Fruit fly (Drosophila melanogaster) whole organism, embryonic: Measurements from ENCODE around the gene HP5.

ENCODE experiments used
- Abd-B ChIP-seq: fragments of 200-800 bp; sonication (Bioruptor generic); optimal IDR thresholded peaks from 2 replicates; lab custom pipeline; 2018; ENCODE audit warnings: missing biosample characterization, mild to moderate bottlenecking, missing genetic modification characterization, moderate library complexity
- Ada2b ChIP-seq: fragments of 200-800 bp; sonication (Bioruptor generic); IDR thresholded peaks from 2 replicates; pipeline ENCODE4 v1.3.6; 2022; ENCODE audit warnings: missing biosample characterization, missing genetic modification characterization
- Awh ChIP-seq: fragments of 200-800 bp; sonication (Bioruptor generic); IDR thresholded peaks from 2 replicates; pipeline ENCODE4, ENCODE4 v1.3.6; 2022; ENCODE audit warnings: missing biosample characterization, missing genetic modification characterization
- Bgb ChIP-seq: fragments of 200-800 bp; sonication (Bioruptor generic); IDR thresholded peaks from 2 replicates; pipeline ENCODE4 v1.3.6; 2022; ENCODE audit warnings: missing biosample characterization, missing genetic modification characterization; ENCODE audit not compliant: partially characterized antibody
- CG10147 ChIP-seq: fragments of 200-800 bp; sonication (Bioruptor generic); optimal IDR thresholded peaks from 2 replicates; lab custom pipeline; 2019; ENCODE audit warnings: missing biosample characterization, mild to moderate bottlenecking, missing genetic modification characterization, moderate library complexity
- CG10979 ChIP-seq: fragments of 200-800 bp; sonication (Bioruptor generic); optimal IDR thresholded peaks from 2 replicates; lab custom pipeline; 2018; ENCODE audit warnings: missing biosample characterization, mild to moderate bottlenecking, missing genetic modification characterization, moderate library complexity
- CG12104 ChIP-seq: fragments of 200-800 bp; sonication (Bioruptor generic); optimal IDR thresholded peaks from 3 replicates; lab custom pipeline; 2016; ENCODE audit warnings: missing biosample characterization, missing genetic modification characterization
- CG13123 ChIP-seq: fragments of 200-800 bp; sonication (Bioruptor generic); optimal IDR thresholded peaks from 2 replicates; lab custom pipeline; 2016; ENCODE audit warnings: missing biosample characterization, missing genetic modification characterization
- CG14050 ChIP-seq: fragments of 200-800 bp; sonication (Bioruptor generic); IDR thresholded peaks from 3 replicates; pipeline ENCODE4 v1.3.6; 2022; ENCODE audit warnings: missing biosample characterization, missing genetic modification characterization
- CG14860 ChIP-seq: fragments of 200-800 bp; sonication (Bioruptor generic); IDR thresholded peaks from 3 replicates; pipeline ENCODE4 v1.3.6; 2022; ENCODE audit warnings: missing biosample characterization, missing genetic modification characterization; ENCODE audit not compliant: partially characterized antibody
- CG30020 ChIP-seq: fragments of 200-800 bp; optimal IDR thresholded peaks from 2 replicates; lab custom pipeline; 2019; ENCODE audit warnings: missing biosample characterization, mild to moderate bottlenecking, missing genetic modification characterization, moderate library complexity
- CG32532 ChIP-seq: fragments of 200-800 bp; sonication (Bioruptor generic); IDR thresholded peaks from 2 replicates; pipeline ENCODE4 v1.3.6; 2022; ENCODE audit warnings: missing biosample characterization, missing genetic modification characterization
- CG32772 ChIP-seq: fragments of 200-800 bp; sonication (Bioruptor generic); IDR thresholded peaks from 2 replicates; pipeline ENCODE4 v1.3.6; 2022; ENCODE audit warnings: missing biosample characterization, missing genetic modification characterization
- CG3838 ChIP-seq: fragments of 200-800 bp; sonication (Bioruptor generic); optimal IDR thresholded peaks from 3 replicates; lab custom pipeline; 2016; ENCODE audit warnings: missing biosample characterization, missing genetic modification characterization
- CG4328 ChIP-seq: fragments of 200-800 bp; sonication (Bioruptor generic); optimal IDR thresholded peaks from 3 replicates; lab custom pipeline; 2017; ENCODE audit warnings: missing biosample characterization, missing genetic modification reagents, missing genetic modification characterization
- CG4854 ChIP-seq: fragments of 200-800 bp; sonication (Bioruptor generic); optimal IDR thresholded peaks from 2 replicates; lab custom pipeline; 2016; ENCODE audit warnings: missing biosample characterization, missing genetic modification characterization, inconsistent platforms
- CG6254 ChIP-seq: fragments of 200-800 bp; sonication (Bioruptor generic); optimal IDR thresholded peaks from 3 replicates; lab custom pipeline; 2017; ENCODE audit warnings: mild to moderate bottlenecking, missing biosample characterization, missing genetic modification reagents, missing genetic modification characterization
- D19B ChIP-seq: fragments of 200-800 bp; sonication (Bioruptor generic); optimal IDR thresholded peaks from 2 replicates; lab custom pipeline; 2017; ENCODE audit warnings: missing biosample characterization, mild to moderate bottlenecking, missing genetic modification characterization
- E2f2 ChIP-seq: fragments of 200-800 bp; sonication (Bioruptor generic); IDR thresholded peaks from 2 replicates; pipeline ENCODE4 v1.3.6; 2022; ENCODE audit warnings: missing biosample characterization, missing genetic modification characterization
- HLH54F ChIP-seq: fragments of 200-800 bp; sonication (Bioruptor generic); optimal IDR thresholded peaks from 3 replicates; lab custom pipeline; 2016; ENCODE audit warnings: missing biosample characterization, missing genetic modification characterization
- Lhr ChIP-seq: fragments of 200-800 bp; sonication (Bioruptor generic); optimal IDR thresholded peaks from 3 replicates; lab custom pipeline; 2017; ENCODE audit warnings: mild to moderate bottlenecking, missing biosample characterization, missing genetic modification reagents, missing genetic modification characterization
- Max ChIP-seq: fragments of 200-800 bp; sonication (Bioruptor generic); optimal IDR thresholded peaks from 2 replicates; lab custom pipeline; 2016; ENCODE audit warnings: missing biosample characterization, mild to moderate bottlenecking, missing genetic modification characterization
- Myb ChIP-seq: fragments of 200-800 bp; sonication (Bioruptor generic); optimal IDR thresholded peaks from 2 replicates; lab custom pipeline; 2016; ENCODE audit warnings: missing biosample characterization, missing genetic modification characterization
- NfI ChIP-seq: fragments of 200-800 bp; sonication (Bioruptor generic); optimal IDR thresholded peaks from 3 replicates; lab custom pipeline; 2018; ENCODE audit warnings: missing biosample characterization, mild to moderate bottlenecking, missing genetic modification characterization, moderate library complexity
- Ptx1 ChIP-seq: fragments of 200-800 bp; sonication (Bioruptor generic); IDR thresholded peaks from 2 replicates; pipeline ENCODE4 v1.3.6; 2022; ENCODE audit warnings: missing biosample characterization, missing genetic modification characterization
- Sox102F ChIP-seq: fragments of 200-800 bp; sonication (Bioruptor generic); optimal IDR thresholded peaks from 2 replicates; lab custom pipeline; 2018; ENCODE audit warnings: missing biosample characterization, mild to moderate bottlenecking, missing genetic modification characterization, moderate library complexity
- Sry-β ChIP-seq: fragments of 200-800 bp; sonication (Bioruptor generic); optimal IDR thresholded peaks from 2 replicates; lab custom pipeline; 2018; ENCODE audit warnings: missing biosample characterization, mild to moderate bottlenecking, missing genetic modification characterization, moderate library complexity
- Taf1 ChIP-seq: fragments of 200-800 bp; sonication (Bioruptor generic); IDR thresholded peaks from 2 replicates; pipeline ENCODE4 v1.3.6; 2022; ENCODE audit warnings: missing biosample characterization, missing genetic modification characterization
- Vsx1 ChIP-seq: fragments of 200-800 bp; sonication (Bioruptor generic); optimal IDR thresholded peaks from 2 replicates; lab custom pipeline; 2017; ENCODE audit warnings: missing biosample characterization, mild to moderate bottlenecking, missing genetic modification characterization, missing genetic modification reagents
- ac ChIP-seq: fragments of 200-800 bp; sonication (Bioruptor generic); optimal IDR thresholded peaks from 3 replicates; lab custom pipeline; 2017; ENCODE audit warnings: missing biosample characterization, mild to moderate bottlenecking, missing genetic modification characterization
- aop ChIP-seq: fragments of 200-800 bp; sonication (Bioruptor generic); IDR thresholded peaks from 2 replicates; pipeline ENCODE4 v1.3.6; 2022; ENCODE audit warnings: missing biosample characterization, missing genetic modification characterization
- cwo ChIP-seq: fragments of 200-800 bp; sonication (Bioruptor generic); optimal IDR thresholded peaks from 3 replicates; lab custom pipeline; 2017; ENCODE audit warnings: missing biosample characterization, missing genetic modification characterization, mild to moderate bottlenecking, moderate library complexity, missing genetic modification reagents
- da ChIP-seq: fragments of 200-800 bp; sonication (Bioruptor generic); optimal IDR thresholded peaks from 2 replicates; lab custom pipeline; 2016; ENCODE audit warnings: missing biosample characterization, missing genetic modification characterization
- dimm ChIP-seq: fragments of 200-800 bp; sonication (Bioruptor generic); IDR thresholded peaks from 2 replicates; pipeline ENCODE4 v1.3.6; 2022; ENCODE audit warnings: missing biosample characterization, missing genetic modification characterization
- en ChIP-seq: fragments of 200-800 bp; sonication (Bioruptor generic); optimal IDR thresholded peaks from 2 replicates; lab custom pipeline; 2016; ENCODE audit warnings: missing biosample characterization, missing genetic modification characterization
- insv ChIP-seq, 2 experiments: fragments of 200-800 bp; sonication (Bioruptor generic); optimal IDR thresholded peaks; 3 replicates each; lab custom pipeline; 2016 to 2018; ENCODE audit warnings: missing biosample characterization in 2 of 2, missing genetic modification characterization in 2 of 2
- kah ChIP-seq: fragments of 200-800 bp; sonication (Bioruptor generic); optimal IDR thresholded peaks from 2 replicates; lab custom pipeline; 2018; ENCODE audit warnings: missing biosample characterization, mild to moderate bottlenecking, missing genetic modification characterization
- lmd ChIP-seq: fragments of 200-800 bp; sonication (Bioruptor generic); IDR thresholded peaks from 2 replicates; pipeline ENCODE4 v1.3.6; 2022; ENCODE audit warnings: missing biosample characterization, missing genetic modification characterization
- lov ChIP-seq, 2 experiments: fragments of 200-800 bp in 1 of 2; fragments of >200 bp in 1 of 2; sonication (Bioruptor generic) in 1 of 2; IDR thresholded peaks in 1 of 2; optimal IDR thresholded peaks in 1 of 2; 2 replicates in 1 of 2; 3 replicates in 1 of 2; pipeline versions ENCODE4 v1.3.6 to Lab custom; 2017 to 2022; ENCODE audit warnings: missing biosample characterization in 1 of 2, missing genetic modification characterization in 1 of 2
- otp ChIP-seq: fragments of 200-800 bp; sonication (Bioruptor generic); IDR thresholded peaks from 3 replicates; pipeline ENCODE4, ENCODE4 v1.3.6; 2022; ENCODE audit warnings: missing biosample characterization, missing genetic modification characterization
- p53 ChIP-seq: fragments of 200-800 bp; sonication (Bioruptor generic); optimal IDR thresholded peaks from 2 replicates; lab custom pipeline; 2016; ENCODE audit warnings: missing biosample characterization, missing genetic modification characterization
- peb ChIP-seq: fragments of 200-800 bp; sonication (Bioruptor generic); IDR thresholded peaks from 2 replicates; pipeline ENCODE4 v1.3.6; 2022; ENCODE audit warnings: missing biosample characterization, missing genetic modification characterization
- phol ChIP-seq: fragments of 200-800 bp; sonication (Bioruptor generic); optimal IDR thresholded peaks from 3 replicates; lab custom pipeline; 2018; ENCODE audit warnings: missing biosample characterization, mild to moderate bottlenecking, missing genetic modification characterization, moderate library complexity
- sc ChIP-seq, 3 experiments: fragments of >200 bp in 2 of 3; fragments of 200-800 bp in 1 of 3; sonication (Bioruptor generic) in 1 of 3; optimal IDR thresholded peaks; 2 replicates in 2 of 3; 3 replicates in 1 of 3; lab custom pipeline; 2017; ENCODE audit warnings: mild to moderate bottlenecking in 1 of 3, missing biosample characterization in 1 of 3, missing genetic modification characterization in 1 of 3, missing genetic modification reagents in 1 of 3
- seq ChIP-seq: fragments of 200-800 bp; sonication (Bioruptor generic); IDR thresholded peaks from 2 replicates; pipeline ENCODE4 v1.3.6; 2022; ENCODE audit warnings: missing biosample characterization, missing genetic modification characterization
- so ChIP-seq: fragments of 200-800 bp; sonication (Bioruptor generic); IDR thresholded peaks from 3 replicates; pipeline ENCODE4 v1.3.6; 2022; ENCODE audit warnings: missing biosample characterization, missing genetic modification characterization
- stc ChIP-seq: fragments of 200-800 bp; sonication (Bioruptor generic); IDR thresholded peaks from 2 replicates; pipeline ENCODE4 v1.3.6; 2022; ENCODE audit warnings: missing biosample characterization, missing genetic modification characterization
- vfl ChIP-seq: fragments of 200-800 bp; sonication (Bioruptor generic); optimal IDR thresholded peaks from 2 replicates; lab custom pipeline; 2016; ENCODE audit warnings: missing biosample characterization, missing genetic modification characterization
- zfh1 ChIP-seq: fragments of 200-800 bp; sonication (Bioruptor generic); IDR thresholded peaks from 3 replicates; pipeline ENCODE4 v1.3.6; 2022; ENCODE audit warnings: missing biosample characterization, missing genetic modification characterization

The HP5 gene

dm6 chrX:11423277-11423717 is 31.3 kb upstream of the HP5 start (continued):
- peak; percentile 90 for TF ChIP-seq Ptx1
- no peak for TF ChIP-seq Bgb (GFP tag; lab: Robert Waterston, UW)
- TF ChIP-seq phol (tag; lab: Kevin White, UChicago), result peak; percentile 86
- peak; percentile 28 for TF ChIP-seq ac
- peak; percentile 85 for TF ChIP-seq stc (GFP tag; lab: Robert Waterston, UW)
- TF ChIP-seq sc (optimal IDR thresholded peaks at IDR 0.05; lab: Kevin White, UChicago), result no peak
- TF ChIP-seq sc (GFP tag; optimal IDR thresholded peaks at IDR 0.05; lab: Kevin White, UChicago), result peak; percentile 45
- peak; percentile 76 for TF ChIP-seq Awh
- TF ChIP-seq Sox102F (GFP tag; lab: Kevin White, UChicago), result peak; percentile 91
- TF ChIP-seq da (GFP tag; lab: Kevin White, UChicago), result peak; percentile 48
- TF ChIP-seq CG13123 (GFP tag; lab: Kevin White, UChicago), result peak; percentile 67
- TF ChIP-seq HLH54F (GFP tag; lab: Kevin White, UChicago), result peak; percentile 91
- peak; percentile 68 for TF ChIP-seq Taf1 (GFP tag; lab: Robert Waterston, UW)
- TF ChIP-seq p53, result peak; percentile 62
- peak; percentile 53; the same call in 1 of the 2 replicates for TF ChIP-seq peb (GFP tag; lab: Robert Waterston, UW)
- TF ChIP-seq CG6254 (GFP tag; lab: Kevin White, UChicago), result peak; percentile 51
- peak; percentile 81 for TF ChIP-seq D19B (GFP tag; lab: Kevin White, UChicago)
- peak; percentile 92 for TF ChIP-seq Ada2b (GFP tag; lab: Robert Waterston, UW)
- TF ChIP-seq CG3838 (GFP tag; lab: Kevin White, UChicago), result peak; percentile 50
- peak; percentile 68 for TF ChIP-seq dimm (GFP tag; lab: Robert Waterston, UW)
- TF ChIP-seq E2f2 (GFP tag; lab: Robert Waterston, UW), result peak; percentile 68
- peak; percentile 91 for TF ChIP-seq so (GFP tag; lab: Robert Waterston, UW)
- TF ChIP-seq lov (optimal IDR thresholded peaks at IDR 0.05; lab: Kevin White, UChicago), result no peak
- peak; percentile 82; the same call in 2 of the 3 replicates for TF ChIP-seq lov (GFP tag; IDR thresholded peaks at IDR 0.05; lab: Robert Waterston, UW)
- peak; percentile 89 for TF ChIP-seq CG10147 (GFP tag; lab: Kevin White, UChicago)
- peak; percentile 87 for TF ChIP-seq CG14050 (GFP tag; lab: Robert Waterston, UW)
- TF ChIP-seq CG4854 (GFP tag; lab: Kevin White, UChicago), result peak; percentile 89
- peak; percentile 82 for TF ChIP-seq vfl (GFP tag; lab: Kevin White, UChicago)
- peak; percentile 79 for TF ChIP-seq Myb (GFP tag; lab: Kevin White, UChicago)
- TF ChIP-seq lmd (GFP tag; lab: Robert Waterston, UW), result peak; percentile 92
- peak; percentile 89 for TF ChIP-seq cwo (GFP tag; lab: Kevin White, UChicago)
- TF ChIP-seq CG30020, result peak; percentile 10
- peak; percentile 26 for TF ChIP-seq Lhr (GFP tag; lab: Kevin White, UChicago)
- peak; percentile 73 for TF ChIP-seq CG10979 (tag; lab: Kevin White, UChicago)
- peak; percentile 1 to 70 for TF ChIP-seq insv (GFP tag; optimal IDR thresholded peaks at IDR 0.05; lab: Kevin White, UChicago)
- peak; percentile 89 for TF ChIP-seq NfI
- peak; percentile 92 for TF ChIP-seq CG32532 (GFP tag; lab: Robert Waterston, UW)
- peak; percentile 83 for TF ChIP-seq Max (GFP tag; lab: Kevin White, UChicago)
- TF ChIP-seq seq, result peak; percentile 92; the same call in 1 of the 2 replicates
- TF ChIP-seq otp (GFP tag; lab: Robert Waterston, UW), result peak; percentile 81; the same call in 2 of the 3 replicates
- TF ChIP-seq aop (GFP tag; lab: Robert Waterston, UW), result peak; percentile 85
- no peak for TF ChIP-seq Sry-β
- TF ChIP-seq CG12104 (GFP tag; lab: Kevin White, UChicago), result peak; percentile 72
- peak; percentile 81 for TF ChIP-seq Abd-B (GFP tag; lab: Kevin White, UChicago)
- peak; percentile 75; the same call in 2 of the 3 replicates for TF ChIP-seq zfh1 (GFP tag; lab: Robert Waterston, UW)
- no peak for TF ChIP-seq CG14860 (GFP tag; lab: Robert Waterston, UW)
- TF ChIP-seq Vsx1 (GFP tag; lab: Kevin White, UChicago), result peak; percentile 65
- peak; percentile 85 for TF ChIP-seq CG32772 (GFP tag; lab: Robert Waterston, UW)
- peak; percentile 88 for TF ChIP-seq en (GFP tag; lab: Kevin White, UChicago)
- peak; percentile 65 for TF ChIP-seq CG4328
- peak; percentile 65 for TF ChIP-seq kah
